Fruit fly (Drosophila melanogaster) whole organism, pupa: ENCODE measurements around the gene rtet.
A peak's percentile ranks its signal among the peaks of the same experiment; 100 is the strongest.

Source experiments
- CG10348 ChIP-seq: fragments of 200-800 bp; sonication (Bioruptor generic); IDR thresholded peaks from 2 replicates; pipeline ENCODE4 v1.3.6; 2022; ENCODE audit warnings: missing biosample characterization, missing genetic modification characterization
- CG12605 ChIP-seq: fragments of 200-800 bp; sonication (Bioruptor generic); IDR thresholded peaks from 2 replicates; pipeline ENCODE4 v1.3.6; 2022; ENCODE audit warnings: missing biosample characterization, missing genetic modification characterization
- CG13204 ChIP-seq: fragments of 200-800 bp; sonication (Bioruptor generic); optimal IDR thresholded peaks from 2 replicates; lab custom pipeline; 2018; ENCODE audit warnings: missing biosample characterization, mild to moderate bottlenecking, missing genetic modification characterization, moderate library complexity
- CG14655 ChIP-seq: fragments of 200-800 bp; sonication (Bioruptor generic); optimal IDR thresholded peaks from 3 replicates; lab custom pipeline; 2017; ENCODE audit warnings: mild to moderate bottlenecking, missing biosample characterization, missing genetic modification reagents, missing genetic modification characterization
- CG15710 ChIP-seq: fragments of 200-800 bp; sonication (Bioruptor generic); optimal IDR thresholded peaks from 2 replicates; lab custom pipeline; 2018; ENCODE audit warnings: missing biosample characterization, mild to moderate bottlenecking, missing genetic modification characterization, moderate library complexity
- CG17806 ChIP-seq: fragments of 200-800 bp; sonication (Bioruptor generic); optimal IDR thresholded peaks from 2 replicates; lab custom pipeline; 2018; ENCODE audit warnings: missing biosample characterization, mild to moderate bottlenecking, missing genetic modification characterization, moderate library complexity
- CG32121 ChIP-seq: fragments of 200-800 bp; sonication (Bioruptor generic); IDR thresholded peaks from 2 replicates; pipeline ENCODE4 v1.3.6; 2022; ENCODE audit warnings: missing biosample characterization, missing genetic modification characterization
- CG34367 ChIP-seq: fragments of 200-800 bp; sonication (Bioruptor generic); optimal IDR thresholded peaks from 2 replicates; lab custom pipeline; 2018; ENCODE audit warnings: missing biosample characterization, mild to moderate bottlenecking, missing genetic modification characterization
- CG4496 ChIP-seq: fragments of 200-800 bp; sonication (Bioruptor generic); IDR thresholded peaks from 3 replicates; pipeline ENCODE4 v1.3.6; 2022; ENCODE audit warnings: missing biosample characterization, missing genetic modification characterization
- CG8159 ChIP-seq: fragments of 200-800 bp; sonication (Bioruptor generic); optimal IDR thresholded peaks from 3 replicates; lab custom pipeline; 2018; ENCODE audit warnings: missing biosample characterization, mild to moderate bottlenecking, missing genetic modification characterization, moderate library complexity
- CG8301 ChIP-seq: fragments of 200-800 bp; sonication (Bioruptor generic); optimal IDR thresholded peaks from 2 replicates; lab custom pipeline; 2018; ENCODE audit warnings: missing biosample characterization, mild to moderate bottlenecking, missing genetic modification characterization
- CG9948 ChIP-seq: fragments of 200-800 bp; sonication (Bioruptor generic); optimal IDR thresholded peaks from 2 replicates; lab custom pipeline; 2018; ENCODE audit warnings: missing biosample characterization, mild to moderate bottlenecking, missing genetic modification characterization, moderate library complexity
- D1 ChIP-seq: fragments of 200-800 bp; sonication (Bioruptor generic); optimal IDR thresholded peaks from 2 replicates; lab custom pipeline; 2018; ENCODE audit warnings: missing biosample characterization, mild to moderate bottlenecking, missing genetic modification characterization, moderate library complexity
- EcR ChIP-seq: fragments of 200-800 bp; sonication (Bioruptor generic); optimal IDR thresholded peaks from 3 replicates; lab custom pipeline; 2019; ENCODE audit warnings: missing biosample characterization, missing genetic modification characterization, mild to moderate bottlenecking, moderate library complexity, missing genetic modification reagents
- Ets98B ChIP-seq: fragments of 200-800 bp; sonication (Bioruptor generic); IDR thresholded peaks from 2 replicates; pipeline ENCODE4 v1.3.6; 2022; ENCODE audit warnings: missing biosample characterization, missing genetic modification characterization
- Pif1A ChIP-seq: fragments of 200-800 bp; sonication (Bioruptor generic); optimal IDR thresholded peaks from 3 replicates; lab custom pipeline; 2016; ENCODE audit warnings: missing biosample characterization, missing genetic modification characterization
- Pif1B ChIP-seq: fragments of 200-800 bp; sonication (Bioruptor generic); optimal IDR thresholded peaks from 3 replicates; lab custom pipeline; 2016; ENCODE audit warnings: missing biosample characterization, missing genetic modification characterization
- Snoo ChIP-seq: fragments of 200-800 bp; sonication (Bioruptor generic); optimal IDR thresholded peaks from 3 replicates; lab custom pipeline; 2017; ENCODE audit warnings: missing biosample characterization, mild to moderate bottlenecking, missing genetic modification characterization, inconsistent platforms
- fd96Ca ChIP-seq: fragments of 200-800 bp; sonication (Bioruptor generic); IDR thresholded peaks from 3 replicates; pipeline ENCODE4 v1.3.6; 2022; ENCODE audit warnings: missing biosample characterization, missing genetic modification characterization
- gl ChIP-seq: fragments of 200-800 bp; sonication (Bioruptor generic); optimal IDR thresholded peaks from 2 replicates; lab custom pipeline; 2018; ENCODE audit warnings: missing biosample characterization, mild to moderate bottlenecking, missing genetic modification characterization
- rn ChIP-seq: fragments of 200-800 bp; sonication (Bioruptor generic); IDR thresholded peaks from 2 replicates; pipeline ENCODE4 v1.3.6; 2022; ENCODE audit warnings: missing biosample characterization, missing genetic modification characterization

rtet gene

dm6 chr3R:21092036-21092435, 16.2 kb upstream of the rtet start:
- TF ChIP-seq CG4496 (GFP tag; lab: Robert Waterston, UW) (no peak), EcR (peak; percentile 64), CG8301 (no peak), fd96Ca (GFP tag; lab: Robert Waterston, UW) (no peak)

DNA sequence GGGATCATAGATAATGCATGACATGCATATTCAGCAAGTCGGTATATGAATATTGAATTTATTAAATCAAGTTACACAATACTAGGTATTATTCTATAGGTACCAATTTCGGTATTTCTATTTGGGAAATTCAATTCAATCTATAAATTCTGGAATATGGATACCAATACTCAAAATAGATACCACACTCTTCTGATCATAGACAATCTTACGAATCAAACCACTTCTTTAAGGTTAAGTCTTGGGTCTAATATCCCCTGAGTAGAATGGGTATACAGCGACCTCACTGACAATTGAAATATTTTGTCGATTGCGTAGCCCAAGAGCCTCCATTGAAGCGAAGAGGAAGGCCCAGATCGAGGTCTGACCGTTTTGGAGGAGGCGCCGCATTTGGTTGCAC, 15.4 kb upstream of the rtet start:
- no peak for TF ChIP-seq gl (tag; lab: Kevin White, UChicago)
- no peak for TF ChIP-seq CG34367 (tag; lab: Kevin White, UChicago)
- TF ChIP-seq rn (GFP tag; lab: Robert Waterston, UW) = no peak
- TF ChIP-seq Snoo (tag; lab: Kevin White, UChicago) = no peak
- TF ChIP-seq CG8301 = no peak
- no peak for TF ChIP-seq CG8159 (tag; lab: Kevin White, UChicago)
- no peak for TF ChIP-seq CG15710 (tag; lab: Kevin White, UChicago)
- no peak for TF ChIP-seq CG32121 (GFP tag; lab: Robert Waterston, UW)
- TF ChIP-seq CG14655 (GFP tag; lab: Kevin White, UChicago) = no peak

DNA sequence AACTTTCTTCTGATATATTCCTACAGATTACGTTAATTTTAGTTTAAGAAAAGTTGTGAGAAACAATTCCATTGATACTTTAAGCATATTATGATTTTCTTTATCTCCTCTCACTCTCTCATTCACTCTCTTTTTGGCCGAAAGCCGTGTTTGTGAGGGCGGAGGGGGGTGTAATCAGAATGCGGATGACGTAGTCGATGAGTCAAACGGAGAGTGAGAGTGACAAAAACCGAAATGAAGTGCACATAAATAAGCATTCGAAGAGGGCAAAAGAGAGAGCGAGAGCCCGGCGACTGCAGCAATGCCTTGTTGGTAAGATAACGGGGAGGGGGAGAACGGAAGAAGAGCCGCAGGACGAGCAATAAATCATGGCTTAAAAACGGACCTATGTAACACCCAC, 14.0 kb upstream of the rtet start:
- no peak for TF ChIP-seq CG10348

DNA sequence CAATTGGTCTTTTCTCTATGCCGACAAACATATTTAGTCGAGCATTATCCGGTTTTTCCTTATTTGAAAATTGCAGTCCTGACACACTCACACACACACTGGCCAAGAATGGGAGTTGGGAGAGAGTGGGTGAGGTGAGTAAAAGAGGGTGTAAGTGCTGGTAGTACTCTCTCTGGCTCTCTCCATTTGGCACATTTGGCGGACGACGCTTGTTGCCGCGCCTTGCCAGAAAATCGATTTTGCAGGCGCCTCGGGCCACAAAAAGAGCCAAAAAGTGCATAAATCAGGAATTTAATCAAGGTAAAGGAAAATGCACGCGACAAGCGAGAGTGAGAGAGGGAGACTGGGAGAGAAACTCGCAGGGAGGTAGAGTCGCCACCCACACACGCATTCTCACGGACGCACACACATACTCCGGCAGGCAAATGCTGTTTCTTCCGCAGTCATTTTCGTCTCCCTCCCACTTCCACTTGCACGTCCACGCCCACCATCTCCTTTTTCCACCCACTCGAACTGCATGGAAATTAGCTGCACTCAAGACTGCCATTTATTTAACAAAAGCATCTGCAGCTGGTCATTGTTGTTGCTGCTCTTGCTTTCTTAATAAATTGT, 11.6 kb upstream of the rtet start:
- TF ChIP-seq Pif1B (GFP tag; lab: Kevin White, UChicago) = no peak
- TF ChIP-seq Snoo (tag; lab: Kevin White, UChicago) = no peak
- no peak for TF ChIP-seq Pif1A (GFP tag; lab: Kevin White, UChicago)
- TF ChIP-seq Ets98B = peak; percentile 10; the same call in 1 of the 2 replicates
- no peak for TF ChIP-seq CG9948
- no peak for TF ChIP-seq D1 (tag; lab: Kevin White, UChicago)
- TF ChIP-seq rn (GFP tag; lab: Robert Waterston, UW) = no peak
- TF ChIP-seq CG13204 = no peak
- TF ChIP-seq CG17806 (tag; lab: Kevin White, UChicago) = no peak
- no peak for TF ChIP-seq CG32121 (GFP tag; lab: Robert Waterston, UW)
- no peak for TF ChIP-seq CG14655 (GFP tag; lab: Kevin White, UChicago)
- no peak for TF ChIP-seq CG34367 (tag; lab: Kevin White, UChicago)
- peak; percentile 36; the same call in 2 of the 3 replicates for TF ChIP-seq fd96Ca (GFP tag; lab: Robert Waterston, UW)
- TF ChIP-seq CG15710 (tag; lab: Kevin White, UChicago) = no peak
- TF ChIP-seq CG4496 (GFP tag; lab: Robert Waterston, UW) = no peak
- TF ChIP-seq CG12605 (GFP tag; lab: Robert Waterston, UW) = no peak
- no peak for TF ChIP-seq CG8159 (tag; lab: Kevin White, UChicago)

dm6 chr3R:21097160-21097559, 11.1 kb upstream of the rtet start:
- TF ChIP-seq CG13204 (no peak), Ets98B (no peak)

DNA sequence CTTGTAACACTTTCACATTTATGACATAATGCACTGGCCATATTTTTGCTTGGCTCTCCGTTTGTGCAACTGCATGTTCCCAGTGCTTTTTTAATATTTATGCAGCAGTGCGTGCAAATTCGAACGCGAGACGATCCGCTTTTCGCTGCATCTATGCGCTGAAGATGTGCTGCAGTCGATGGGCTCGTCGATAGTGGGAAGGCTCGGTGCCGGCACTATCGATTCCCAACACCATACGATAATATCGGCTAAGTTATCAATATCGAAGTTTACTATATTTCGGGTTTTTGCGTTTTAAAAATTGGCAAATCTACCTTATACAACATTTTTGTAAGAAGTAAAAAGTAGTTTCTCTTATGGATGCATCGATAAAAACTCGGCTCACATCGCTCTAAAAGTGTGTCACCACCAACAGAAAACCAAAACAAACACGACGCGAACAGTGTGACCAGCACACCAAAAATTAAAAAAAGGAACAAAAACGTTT, 10.6 kb upstream of the rtet start, which contains the start of gene RhoGAP93B:
TSS of gene RhoGAP93B (minus strand) at position 197 of the 487 bp plus-strand sequence.
- peak; percentile 87 for TF ChIP-seq CG10348
- peak; percentile 60 for TF ChIP-seq CG12605 (GFP tag; lab: Robert Waterston, UW)
- TF ChIP-seq gl (tag; lab: Kevin White, UChicago) = peak; percentile 47
- TF ChIP-seq D1 (tag; lab: Kevin White, UChicago) = no peak
- peak; percentile 63 for TF ChIP-seq CG9948
- TF ChIP-seq CG34367 (tag; lab: Kevin White, UChicago) = peak; percentile 64
- peak; percentile 95 for TF ChIP-seq fd96Ca (GFP tag; lab: Robert Waterston, UW)
- peak; percentile 80 for TF ChIP-seq rn (GFP tag; lab: Robert Waterston, UW)
- TF ChIP-seq Pif1A (GFP tag; lab: Kevin White, UChicago) = no peak
- no peak for TF ChIP-seq CG14655 (GFP tag; lab: Kevin White, UChicago)
- peak; percentile 10 for TF ChIP-seq EcR
- no peak for TF ChIP-seq CG13204
- no peak for TF ChIP-seq Pif1B (GFP tag; lab: Kevin White, UChicago)
- peak; percentile 90 for TF ChIP-seq Ets98B
- TF ChIP-seq CG15710 (tag; lab: Kevin White, UChicago) = peak; percentile 76
- TF ChIP-seq CG8159 (tag; lab: Kevin White, UChicago) = peak; percentile 75
- peak; percentile 70 for TF ChIP-seq Snoo (tag; lab: Kevin White, UChicago)
- peak; percentile 83; the same call in 2 of the 3 replicates for TF ChIP-seq CG4496 (GFP tag; lab: Robert Waterston, UW)
- TF ChIP-seq CG17806 (tag; lab: Kevin White, UChicago) = peak; percentile 69
- peak; percentile 88 for TF ChIP-seq CG32121 (GFP tag; lab: Robert Waterston, UW)
- no peak for TF ChIP-seq CG8301
